Fruit fly (Drosophila melanogaster) S2 (cell line): Measurements from ENCODE around the gene Rab11.
A peak's percentile ranks its signal among the peaks of the same experiment; 100 is the strongest.

Experiments
- CG8478 ChIP-seq: fragments of >200 bp; optimal IDR thresholded peaks from 2 replicates; lab custom pipeline; 2018
- CTCF ChIP-seq, 2 experiments: fragments of >200 bp; optimal IDR thresholded peaks; 2 replicates each; lab custom pipeline; 2018

Rab11 gene

DNA sequence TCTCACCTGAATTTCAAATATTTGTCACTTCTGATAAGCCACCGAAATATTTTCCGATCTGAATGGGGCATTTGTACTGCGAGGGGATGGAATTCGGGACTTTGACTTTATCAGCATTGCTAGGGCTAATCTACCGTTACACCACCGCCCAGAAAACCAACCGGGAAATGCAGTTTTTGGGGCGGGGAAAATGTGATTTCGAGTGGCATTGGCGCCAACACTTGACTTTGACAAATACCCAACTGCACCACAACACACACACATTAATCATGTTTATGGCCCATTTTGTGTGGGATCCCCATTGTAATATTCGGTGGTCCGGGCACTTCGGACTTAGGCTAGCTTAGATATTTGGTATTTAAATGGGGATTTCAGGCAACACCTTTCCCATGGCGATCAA is 32.2 kb upstream of the Rab11 start:
- TF ChIP-seq CTCF (optimal IDR thresholded peaks at IDR 0.05; lab: Kevin White, UChicago) (no peak), CG8478 (lab: Kevin White, UChicago) (no peak)

DNA sequence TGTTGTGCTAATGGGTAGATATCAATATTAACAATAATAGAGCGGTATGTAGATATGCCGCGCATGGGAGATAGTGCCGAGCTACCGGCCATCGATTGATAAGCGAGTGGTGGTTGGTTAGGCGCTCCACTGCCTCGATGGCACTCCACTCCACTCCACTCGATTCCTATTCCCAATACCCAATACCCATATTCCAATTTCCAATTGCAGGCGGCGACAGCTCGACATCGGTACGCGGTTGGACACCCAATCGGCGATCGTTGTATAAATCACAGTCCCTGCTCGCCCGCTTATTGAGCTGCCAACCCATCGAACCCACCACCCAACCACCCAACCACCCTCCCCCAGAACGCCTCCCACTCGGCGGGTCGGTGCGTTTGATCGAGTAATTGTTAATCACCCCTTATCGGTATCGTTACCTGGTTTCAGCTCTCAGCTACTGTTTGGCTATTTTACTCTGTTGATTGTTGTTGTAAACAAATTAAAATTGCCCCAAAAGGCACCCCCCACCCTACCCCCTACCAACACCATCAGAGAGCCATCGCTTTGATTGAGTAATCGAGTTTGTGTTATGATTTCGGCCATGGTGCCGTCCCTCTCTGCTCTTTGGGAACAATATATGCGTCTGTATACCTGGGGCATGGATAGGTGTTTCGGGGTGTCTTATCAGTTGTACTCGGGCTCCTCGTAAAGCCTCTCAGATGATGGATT is 30.2 kb upstream of the Rab11 start, which contains the start of gene HHEX:
Gene HHEX (minus strand): TSS at position 51 of the 711 bp plus-strand sequence.
- no peak for TF ChIP-seq CTCF (optimal IDR thresholded peaks at IDR 0.05; lab: Kevin White, UChicago)
- no peak for TF ChIP-seq CG8478 (lab: Kevin White, UChicago)

DNA sequence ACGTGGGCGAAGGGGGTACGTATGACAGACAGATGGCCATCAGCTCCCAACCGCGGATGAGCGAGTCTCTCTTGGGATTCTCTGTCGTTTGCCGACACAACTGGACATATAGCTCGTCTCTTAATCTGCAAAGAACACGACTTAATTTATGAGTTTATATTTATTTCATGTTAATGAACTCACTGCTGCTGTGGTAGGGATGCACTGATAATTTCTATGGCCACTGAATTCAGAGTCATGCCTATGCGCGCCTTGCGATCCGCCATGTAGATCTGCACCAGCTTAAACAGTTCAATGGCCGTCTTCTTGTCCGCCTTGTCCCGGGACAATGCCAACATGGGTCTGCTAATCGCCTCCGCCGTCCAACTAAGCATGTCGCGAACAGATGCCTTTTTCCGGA is 26.2 kb upstream of the Rab11 start:
- TF ChIP-seq CTCF (optimal IDR thresholded peaks at IDR 0.05; lab: Kevin White, UChicago), result no peak
- TF ChIP-seq CG8478 (lab: Kevin White, UChicago), result no peak

DNA sequence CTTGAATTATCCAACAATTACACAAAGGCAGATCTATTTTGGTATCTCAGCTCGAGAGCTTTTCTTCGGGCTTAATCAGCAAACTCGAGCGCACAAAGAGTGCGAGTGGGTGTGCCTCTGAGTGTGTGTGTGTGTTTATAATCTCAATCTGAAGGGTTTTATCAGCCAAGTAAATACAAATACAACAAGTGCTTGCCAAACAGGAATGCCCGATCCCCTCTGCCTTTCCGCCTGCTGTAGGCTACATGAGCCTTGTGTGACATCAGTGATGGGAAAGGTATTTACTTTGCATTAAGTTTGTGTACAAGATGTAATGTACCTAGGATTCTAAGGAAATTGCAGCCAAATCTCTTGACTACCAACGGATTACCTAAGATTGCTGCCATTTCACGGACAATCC is 21.8 kb upstream of the Rab11 start:
- TF ChIP-seq CG8478 (lab: Kevin White, UChicago) (no peak), CTCF (optimal IDR thresholded peaks at IDR 0.05; lab: Kevin White, UChicago) (no peak)

DNA sequence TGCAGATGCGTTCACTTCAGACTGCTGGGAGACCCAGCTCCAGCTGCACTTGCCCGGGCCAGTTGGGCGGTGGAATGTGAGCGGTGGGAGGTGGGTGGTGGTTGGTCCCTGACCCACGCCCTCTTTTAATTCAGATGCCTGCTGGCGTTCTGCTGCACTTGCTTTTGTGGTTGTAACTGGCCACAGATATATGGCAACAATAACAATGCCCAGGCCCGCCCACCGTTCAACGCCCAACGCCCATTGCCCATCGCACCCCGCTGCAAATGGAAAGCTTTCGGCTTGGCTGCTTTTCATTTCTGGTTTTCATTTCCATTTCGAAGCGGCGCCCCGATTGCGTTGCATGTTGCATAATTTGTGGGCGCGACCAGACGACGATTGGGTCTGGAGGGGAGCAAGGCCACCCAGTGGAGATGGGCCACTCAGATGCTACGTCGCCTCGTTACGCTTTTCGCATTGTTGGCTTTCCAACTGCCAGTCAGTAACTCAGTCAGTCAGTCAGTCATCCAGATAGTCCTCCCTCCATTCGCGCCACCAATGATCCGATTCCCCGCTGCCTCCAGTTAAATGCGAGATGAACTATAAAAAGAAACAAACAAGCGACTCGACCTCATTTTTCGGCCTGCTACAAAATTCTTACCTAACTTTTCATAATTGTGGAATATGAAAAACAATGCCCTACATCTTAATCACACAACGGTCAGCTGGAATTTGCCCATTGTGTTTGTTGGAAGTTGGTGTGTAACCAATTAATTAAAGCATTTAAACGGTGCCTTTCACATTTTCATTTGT is 20.8 kb upstream of the Rab11 start:
- TF ChIP-seq CTCF (optimal IDR thresholded peaks at IDR 0.05; lab: Kevin White, UChicago) (no peak), CG8478 (lab: Kevin White, UChicago) (no peak)

DNA sequence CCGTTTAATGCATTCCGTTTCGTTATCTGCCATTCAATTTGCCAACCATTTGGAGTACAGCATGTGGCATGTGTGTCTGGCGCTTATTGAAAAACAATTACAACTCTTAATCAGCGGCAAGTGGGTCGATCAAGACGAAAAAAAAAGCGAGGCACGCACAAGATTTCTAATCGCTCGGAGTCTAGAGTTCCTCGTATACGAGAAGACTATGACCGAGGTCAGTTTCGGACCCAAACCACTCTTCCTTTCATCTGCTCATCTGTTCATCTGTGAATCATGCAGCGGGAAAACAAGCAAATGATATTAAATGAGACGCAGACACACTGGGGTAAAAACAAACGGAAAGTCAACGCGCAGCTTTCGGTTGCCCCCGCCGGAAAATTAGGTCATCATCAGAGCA is 19.7 kb upstream of the Rab11 start:
- TF ChIP-seq CG8478 (lab: Kevin White, UChicago), result no peak
- no peak for TF ChIP-seq CTCF (optimal IDR thresholded peaks at IDR 0.05; lab: Kevin White, UChicago)

DNA sequence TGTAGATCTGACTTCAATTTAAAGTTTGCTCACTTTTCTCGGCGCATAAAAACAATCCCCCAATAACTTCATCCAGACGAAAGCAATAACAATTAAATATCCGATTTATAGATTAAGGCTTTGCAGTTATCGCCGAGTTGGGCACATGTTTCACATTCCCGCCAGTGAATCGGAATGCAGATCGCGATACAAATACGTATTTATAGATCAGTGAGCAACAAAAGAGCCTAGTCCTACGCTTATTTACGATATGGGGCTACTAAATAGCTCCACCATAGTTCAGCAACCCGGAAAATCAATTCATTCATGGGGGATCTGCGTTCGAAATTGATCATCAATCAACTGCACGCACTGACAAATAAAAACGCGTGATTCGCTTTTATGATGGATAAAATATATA is 19.2 kb upstream of the Rab11 start:
- TF ChIP-seq CTCF (optimal IDR thresholded peaks at IDR 0.05; lab: Kevin White, UChicago) (no peak), CG8478 (lab: Kevin White, UChicago) (no peak)

DNA sequence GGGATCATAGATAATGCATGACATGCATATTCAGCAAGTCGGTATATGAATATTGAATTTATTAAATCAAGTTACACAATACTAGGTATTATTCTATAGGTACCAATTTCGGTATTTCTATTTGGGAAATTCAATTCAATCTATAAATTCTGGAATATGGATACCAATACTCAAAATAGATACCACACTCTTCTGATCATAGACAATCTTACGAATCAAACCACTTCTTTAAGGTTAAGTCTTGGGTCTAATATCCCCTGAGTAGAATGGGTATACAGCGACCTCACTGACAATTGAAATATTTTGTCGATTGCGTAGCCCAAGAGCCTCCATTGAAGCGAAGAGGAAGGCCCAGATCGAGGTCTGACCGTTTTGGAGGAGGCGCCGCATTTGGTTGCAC is 18.4 kb upstream of the Rab11 start:
- TF ChIP-seq CTCF (optimal IDR thresholded peaks at IDR 0.05; lab: Kevin White, UChicago) (no peak), CG8478 (lab: Kevin White, UChicago) (no peak)

DNA sequence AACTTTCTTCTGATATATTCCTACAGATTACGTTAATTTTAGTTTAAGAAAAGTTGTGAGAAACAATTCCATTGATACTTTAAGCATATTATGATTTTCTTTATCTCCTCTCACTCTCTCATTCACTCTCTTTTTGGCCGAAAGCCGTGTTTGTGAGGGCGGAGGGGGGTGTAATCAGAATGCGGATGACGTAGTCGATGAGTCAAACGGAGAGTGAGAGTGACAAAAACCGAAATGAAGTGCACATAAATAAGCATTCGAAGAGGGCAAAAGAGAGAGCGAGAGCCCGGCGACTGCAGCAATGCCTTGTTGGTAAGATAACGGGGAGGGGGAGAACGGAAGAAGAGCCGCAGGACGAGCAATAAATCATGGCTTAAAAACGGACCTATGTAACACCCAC is 16.9 kb upstream of the Rab11 start:
- TF ChIP-seq CTCF (optimal IDR thresholded peaks at IDR 0.05; lab: Kevin White, UChicago) (no peak), CG8478 (lab: Kevin White, UChicago) (no peak)

DNA sequence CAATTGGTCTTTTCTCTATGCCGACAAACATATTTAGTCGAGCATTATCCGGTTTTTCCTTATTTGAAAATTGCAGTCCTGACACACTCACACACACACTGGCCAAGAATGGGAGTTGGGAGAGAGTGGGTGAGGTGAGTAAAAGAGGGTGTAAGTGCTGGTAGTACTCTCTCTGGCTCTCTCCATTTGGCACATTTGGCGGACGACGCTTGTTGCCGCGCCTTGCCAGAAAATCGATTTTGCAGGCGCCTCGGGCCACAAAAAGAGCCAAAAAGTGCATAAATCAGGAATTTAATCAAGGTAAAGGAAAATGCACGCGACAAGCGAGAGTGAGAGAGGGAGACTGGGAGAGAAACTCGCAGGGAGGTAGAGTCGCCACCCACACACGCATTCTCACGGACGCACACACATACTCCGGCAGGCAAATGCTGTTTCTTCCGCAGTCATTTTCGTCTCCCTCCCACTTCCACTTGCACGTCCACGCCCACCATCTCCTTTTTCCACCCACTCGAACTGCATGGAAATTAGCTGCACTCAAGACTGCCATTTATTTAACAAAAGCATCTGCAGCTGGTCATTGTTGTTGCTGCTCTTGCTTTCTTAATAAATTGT is 14.6 kb upstream of the Rab11 start:
- TF ChIP-seq CTCF (optimal IDR thresholded peaks at IDR 0.05; lab: Kevin White, UChicago), result no peak
- TF ChIP-seq CG8478 (lab: Kevin White, UChicago), result no peak

DNA sequence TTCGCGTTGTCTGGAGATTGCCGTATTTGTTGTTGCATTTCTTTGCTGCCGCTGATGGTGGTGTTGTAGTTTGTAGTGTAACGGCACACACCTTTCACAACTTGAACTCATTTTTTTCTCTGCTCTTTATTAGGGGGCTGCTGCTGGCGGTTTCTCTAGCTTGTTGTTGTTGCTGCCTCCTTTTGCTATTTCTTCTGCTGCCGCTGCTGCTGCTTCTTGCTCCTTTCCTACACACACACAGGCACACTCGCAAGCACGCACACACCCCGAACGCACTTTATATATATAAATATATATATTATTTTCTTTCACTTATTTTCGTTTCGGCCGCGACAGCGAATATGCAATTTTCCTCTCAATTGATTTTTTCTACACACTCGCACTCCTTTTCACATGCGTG is 14.0 kb upstream of the Rab11 start:
- TF ChIP-seq CG8478 (lab: Kevin White, UChicago) (no peak), CTCF (optimal IDR thresholded peaks at IDR 0.05; lab: Kevin White, UChicago) (no peak)

DNA sequence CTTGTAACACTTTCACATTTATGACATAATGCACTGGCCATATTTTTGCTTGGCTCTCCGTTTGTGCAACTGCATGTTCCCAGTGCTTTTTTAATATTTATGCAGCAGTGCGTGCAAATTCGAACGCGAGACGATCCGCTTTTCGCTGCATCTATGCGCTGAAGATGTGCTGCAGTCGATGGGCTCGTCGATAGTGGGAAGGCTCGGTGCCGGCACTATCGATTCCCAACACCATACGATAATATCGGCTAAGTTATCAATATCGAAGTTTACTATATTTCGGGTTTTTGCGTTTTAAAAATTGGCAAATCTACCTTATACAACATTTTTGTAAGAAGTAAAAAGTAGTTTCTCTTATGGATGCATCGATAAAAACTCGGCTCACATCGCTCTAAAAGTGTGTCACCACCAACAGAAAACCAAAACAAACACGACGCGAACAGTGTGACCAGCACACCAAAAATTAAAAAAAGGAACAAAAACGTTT is 13.5 kb upstream of the Rab11 start, which contains the start of gene RhoGAP93B:
Gene RhoGAP93B (minus strand): TSS at position 197 of the 487 bp plus-strand sequence.
- TF ChIP-seq CTCF (optimal IDR thresholded peaks at IDR 0.05; lab: Kevin White, UChicago) (peak; percentile 4 to 10), CG8478 (lab: Kevin White, UChicago) (no peak)

DNA sequence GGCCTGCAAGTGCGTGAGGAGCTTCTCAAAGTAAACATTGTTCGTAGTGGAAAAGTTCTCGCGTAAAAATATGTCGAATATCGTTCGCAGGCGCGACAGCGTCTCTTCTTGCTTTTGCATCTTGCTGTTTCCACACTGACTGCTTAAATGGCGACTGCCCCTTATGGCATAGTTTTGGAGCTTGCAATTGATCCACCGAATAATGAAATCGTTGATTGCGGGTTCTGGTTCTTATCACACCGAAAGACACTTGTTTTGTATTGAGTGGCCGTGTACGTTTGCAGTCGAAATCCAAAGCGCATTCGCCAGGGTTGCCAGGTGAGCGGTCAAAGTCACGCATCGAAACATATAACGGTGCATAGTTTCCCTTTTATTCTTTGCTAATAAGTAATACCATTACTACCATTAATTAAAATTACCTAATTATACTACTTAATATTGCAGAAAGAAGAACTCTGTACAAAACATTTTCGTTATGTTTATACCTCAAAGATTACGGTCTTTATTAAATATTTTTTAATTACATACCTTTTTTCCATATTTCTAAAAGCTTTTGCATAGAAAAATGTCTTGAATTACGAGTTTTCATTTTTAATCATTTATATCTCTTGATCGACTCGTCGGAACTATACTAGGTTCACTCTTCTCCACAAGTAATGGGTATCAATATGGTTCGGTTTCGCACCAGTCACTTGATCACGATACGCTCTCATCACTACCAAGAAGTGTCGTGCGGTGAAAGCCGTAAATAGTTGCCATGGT is 9.6 kb upstream of the Rab11 start, which contains the start of the genes CG7044 and Tbc1d22:
Gene CG7044 (minus strand): TSS at position 266 of the 762 bp plus-strand sequence.
Gene Tbc1d22 (plus strand): TSS at position 747 of the 762 bp plus-strand sequence.
- TF ChIP-seq CTCF (optimal IDR thresholded peaks at IDR 0.05; lab: Kevin White, UChicago), result no peak
- TF ChIP-seq CG8478 (lab: Kevin White, UChicago), result no peak

DNA sequence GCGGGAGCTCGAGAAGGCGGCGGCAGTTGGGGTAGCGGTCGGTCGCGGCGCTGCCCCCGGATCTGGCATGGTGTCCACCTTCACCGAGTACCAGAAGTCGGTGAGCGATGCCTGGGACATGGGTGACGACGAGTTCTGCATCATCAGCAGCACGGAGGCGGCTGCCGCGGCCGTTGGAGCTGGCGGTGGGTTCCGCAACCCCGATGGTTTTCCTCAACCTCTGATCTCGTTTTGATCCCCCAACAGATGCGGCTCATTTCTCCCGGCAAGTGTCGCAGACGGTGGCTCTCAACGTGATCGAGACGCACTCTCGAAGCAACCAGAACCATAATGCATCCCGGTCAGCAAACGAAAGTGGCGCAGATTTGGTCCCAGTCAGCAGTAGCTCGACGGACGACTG is 8.7 kb upstream of the Rab11 start:
- no peak for TF ChIP-seq CTCF (optimal IDR thresholded peaks at IDR 0.05; lab: Kevin White, UChicago)
- TF ChIP-seq CG8478 (lab: Kevin White, UChicago), result no peak
